Worm (Caenorhabditis elegans): ENCODE data around the gene Y71H2AM.29.
"Not testable (repeated sequence)": the region's sequence is repeated elsewhere in the genome, so short reads cannot be mapped to it uniquely, and the experiment has no call there.

Gene Y71H2AM.29

ce11 chrIII:2834998-2835397 is 2.4 kb downstream of the Y71H2AM.29 start:
- TF ChIP-seq mdl-1 (tag; optimal IDR thresholded peaks at IDR 0.05): no peak
- TF ChIP-seq Y75B8A.6 (GFP tag; IDR thresholded peaks at IDR 0.05): no peak
- no peak for TF ChIP-seq saeg-2 (GFP tag; IDR thresholded peaks at IDR 0.05)
- no peak for TF ChIP-seq skn-1 (tag; optimal IDR thresholded peaks at IDR 0.05)
- peak; percentile 82 for TF ChIP-seq ceh-28 (tag; optimal IDR thresholded peaks at IDR 0.05)
- no peak for TF ChIP-seq unc-62 (GFP tag; optimal IDR thresholded peaks at IDR 0.05 in 1 of 2)
- no peak for TF ChIP-seq unc-62 (tag; optimal IDR thresholded peaks at IDR 0.05)
- no peak for TF ChIP-seq snpc-1.2 (GFP tag; IDR thresholded peaks at IDR 0.05)

ce11 chrIII:2836339-2836738 is 3.8 kb downstream of the Y71H2AM.29 start, which contains the start of gene josd-1:
Gene josd-1, plus strand, starts transcription at chrIII:2836639.
- TF ChIP-seq mxl-3 (GFP tag; optimal IDR thresholded peaks at IDR 0.05) (no peak), D1046.2 (GFP tag; IDR thresholded peaks at IDR 0.05) (no peak)

DNA sequence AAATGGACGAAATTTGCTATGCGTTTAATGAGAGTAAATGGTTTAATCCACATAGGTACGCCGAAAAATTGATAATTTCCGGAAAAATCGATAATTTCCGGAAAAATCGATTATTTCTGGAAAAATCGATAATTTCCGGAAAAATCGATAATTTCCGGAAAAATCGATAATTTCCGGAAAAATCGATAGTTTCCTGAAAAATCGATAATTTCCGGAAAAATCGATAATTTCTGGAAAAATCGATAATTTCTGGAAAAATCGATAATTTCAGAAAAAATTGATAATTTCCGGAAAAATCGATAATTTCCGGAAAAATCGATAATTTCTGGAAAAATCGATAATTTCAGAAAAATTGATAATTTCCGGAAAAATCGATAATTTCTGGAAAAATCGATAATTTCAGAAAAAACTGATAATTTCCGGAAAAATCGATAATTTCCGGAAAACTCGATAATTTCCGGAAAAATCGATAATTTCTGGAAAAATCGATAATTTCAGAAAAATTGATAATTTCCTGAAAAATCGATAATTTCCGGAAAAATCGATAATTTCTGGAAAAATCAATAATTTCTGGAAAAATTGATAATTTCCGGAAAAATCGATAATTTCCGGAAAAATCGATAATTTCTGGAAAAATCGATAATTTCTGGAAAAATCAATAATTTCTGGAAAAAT is 4.3 kb downstream of the Y71H2AM.29 start:
- peak; percentile 39; the same call in 1 of the 2 replicates for TF ChIP-seq F44E2.7 (GFP tag; IDR thresholded peaks at IDR 0.05)
- TF ChIP-seq ceh-28 (tag; optimal IDR thresholded peaks at IDR 0.05): peak; percentile 81

ce11 chrIII:2840877-2841540 is 8.4 kb downstream of the Y71H2AM.29 start, which contains the start of gene Y71H2AR.2:
Gene Y71H2AR.2, minus strand, starts transcription at chrIII:2840927.
- TF ChIP-seq set-16 (GFP tag; IDR thresholded peaks at IDR 0.05): no peak
- no peak for TF ChIP-seq ctbp-1 (GFP tag; IDR thresholded peaks at IDR 0.05)
- no peak for TF ChIP-seq mxl-2 (GFP tag; conservative IDR thresholded peaks at IDR 0.05)
- peak; percentile 91 for TF ChIP-seq aha-1 (tag)
- no peak for TF ChIP-seq ces-1 (GFP tag; optimal IDR thresholded peaks at IDR 0.05)
- TF ChIP-seq ceh-44 (GFP tag; IDR thresholded peaks at IDR 0.05): no peak

- TF ChIP-seq ceh-20 (GFP tag; IDR thresholded peaks at IDR 0.05): peak; percentile 46; the same call in 1 of the 2 replicates
- TF ChIP-seq hlh-11 (tag; optimal IDR thresholded peaks at IDR 0.05): peak; percentile 5
- no peak for TF ChIP-seq hif-1 (tag; optimal IDR thresholded peaks at IDR 0.05)
- peak; percentile 63 for TF ChIP-seq aha-1 (tag)
- no peak for TF ChIP-seq D1046.2 (GFP tag; IDR thresholded peaks at IDR 0.05)
- TF ChIP-seq php-3 (GFP tag; IDR thresholded peaks at IDR 0.05): 0 out of 2 replicates have a peak, but pooled peaks have one; percentile 14
- TF ChIP-seq pqm-1 (tag; optimal IDR thresholded peaks at IDR 0.05): peak; percentile 92
- peak in 1 of 2 experiments; percentile 66 for TF ChIP-seq unc-62 (GFP tag; optimal IDR thresholded peaks at IDR 0.05 in 1 of 2)
- no peak for TF ChIP-seq unc-62 (tag; optimal IDR thresholded peaks at IDR 0.05)
- peak; percentile 21 for TF ChIP-seq nhr-28 (tag; optimal IDR thresholded peaks at IDR 0.05)
Observed at ce11 chrIII:2841856-2842373, 9.3 kb downstream of the Y71H2AM.29 start, which contains the start of gene H34I24.2. Gene H34I24.2, plus strand, starts transcription at chrIII:2842044.

DNA sequence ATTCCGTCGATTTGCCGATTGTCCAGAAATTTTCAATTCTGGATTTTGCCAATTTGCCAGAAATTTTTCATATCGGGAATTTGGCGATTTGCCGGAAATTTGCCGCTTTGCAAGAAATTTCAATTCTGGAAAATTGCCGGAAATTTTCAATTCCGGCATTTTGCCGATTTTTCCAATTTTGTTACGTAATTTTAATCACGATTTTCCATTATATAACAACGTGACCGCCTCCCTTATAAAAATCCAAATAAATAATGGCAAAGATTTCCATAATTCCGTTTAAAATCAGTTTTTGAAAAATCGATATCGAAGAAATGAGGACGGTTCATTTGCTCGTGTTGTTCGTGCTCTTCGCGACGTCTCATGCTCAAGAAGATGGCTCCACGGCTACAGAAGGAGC is 14.2 kb downstream of the Y71H2AM.29 start, which contains the start of gene H34I24.1:
Gene H34I24.1, plus strand, starts transcription at position 301 of the 400 bp plus-strand sequence.
- TF ChIP-seq lim-7 (GFP tag; IDR thresholded peaks at IDR 0.05); Y48G9A.11 (GFP tag; IDR thresholded peaks at IDR 0.05); mdl-1 (tag; optimal IDR thresholded peaks at IDR 0.05): not testable (repeated sequence)

DNA sequence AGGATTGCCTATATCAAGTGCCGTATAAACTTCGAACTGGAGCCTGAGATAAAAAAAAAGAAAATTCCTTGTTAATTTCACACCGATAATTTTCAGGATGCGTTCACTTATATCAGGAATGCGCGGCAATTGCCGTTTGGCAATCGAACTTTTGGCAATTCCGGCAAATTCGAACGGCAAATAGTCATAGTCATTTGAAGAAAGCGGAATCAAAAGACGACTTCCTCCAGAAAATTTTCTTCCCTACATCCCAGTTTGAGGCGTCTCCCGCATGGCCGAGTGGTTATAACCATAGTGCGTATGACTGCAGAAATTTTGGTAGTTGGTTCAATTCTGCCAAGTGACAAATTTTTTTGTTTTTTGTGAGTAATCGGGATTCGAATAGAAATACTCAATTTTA is 23.3 kb downstream of the Y71H2AM.29 start, which contains the start of gene F56F11.4:
Gene F56F11.4, plus strand, starts transcription at position 301 of the 400 bp plus-strand sequence.
- TF ChIP-seq snpc-1.2 (GFP tag; IDR thresholded peaks at IDR 0.05) (no peak), aly-2 (tag; optimal IDR thresholded peaks at IDR 0.05) (no peak), spr-1 (tag; optimal IDR thresholded peaks at IDR 0.05) (no peak), lin-15B (tag; optimal IDR thresholded peaks at IDR 0.05) (no peak), ceh-32 (tag; optimal IDR thresholded peaks at IDR 0.05; ENCODE audit: poor library complexity) (no peak), dpl-1 (GFP tag; optimal IDR thresholded peaks at IDR 0.05) (no peak), php-3 (GFP tag; IDR thresholded peaks at IDR 0.05) (no peak), vab-7 (GFP tag; IDR thresholded peaks at IDR 0.05) (no peak), ceh-62 (tag; optimal IDR thresholded peaks at IDR 0.05) (no peak), rbr-2 (tag; optimal IDR thresholded peaks at IDR 0.05) (no peak), F49E8.2 (tag; optimal IDR thresholded peaks at IDR 0.05; ENCODE audit: borderline replicate concordance) (no peak)

Measured in whole organism, L4 larva.